Fruit fly (Drosophila melanogaster) S2 (cell line): ENCODE data around the gene sol.

Experiments used
- CG8478 ChIP-seq: fragments of >200 bp; optimal IDR thresholded peaks from 2 replicates; lab custom pipeline; 2018
- CTCF ChIP-seq, 2 experiments: fragments of >200 bp; optimal IDR thresholded peaks; 2 replicates each; lab custom pipeline; 2018

DNA sequence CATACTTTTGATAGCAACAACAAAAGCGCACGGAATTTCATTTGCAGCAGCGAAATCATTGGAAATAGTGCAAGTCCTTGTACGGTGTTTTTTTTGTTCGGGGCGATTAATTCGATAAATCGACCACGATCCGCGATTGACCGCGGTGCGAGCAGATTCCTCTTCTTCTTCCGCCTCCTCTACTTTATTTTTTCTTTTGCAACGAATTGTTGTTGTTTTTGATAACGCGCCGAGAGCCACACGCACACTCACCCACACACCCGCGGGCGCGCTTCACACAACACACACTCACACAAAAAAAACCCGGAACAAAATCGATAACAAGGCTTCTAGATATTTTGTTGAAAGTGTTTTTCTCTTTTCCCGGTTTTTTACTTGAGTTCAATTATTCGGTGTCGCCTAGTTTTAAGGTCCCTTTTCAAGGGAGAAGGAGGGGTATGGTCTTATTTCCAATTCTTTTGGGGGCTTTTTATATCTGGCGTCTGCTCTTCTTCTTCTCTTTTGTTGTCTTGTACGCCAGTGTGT, 26.8 kb upstream of the sol start:
- no peak for TF ChIP-seq CTCF (optimal IDR thresholded peaks at IDR 0.05; lab: Kevin White, UChicago)
- no peak for TF ChIP-seq CG8478 (lab: Kevin White, UChicago)
